Worm (Caenorhabditis elegans) whole organism, L1 larva: ENCODE data around the gene srt-73.

Source experiments
- C04F5.9 ChIP-seq: sonication (generic microtip); optimal IDR thresholded peaks from 2 replicates; lab custom pipeline; 2016; ENCODE audit warnings: missing genetic modification characterization, missing compliant biosample characterization
- C16A3.4 ChIP-seq: fragments of 150-350 bp; optimal IDR thresholded peaks from 2 replicates; lab custom pipeline; 2014; ENCODE audit warnings: missing biosample characterization, missing genetic modification characterization
- Y116A8C.19 ChIP-seq: sonication (generic microtip); optimal IDR thresholded peaks from 2 replicates; lab custom pipeline; 2016; ENCODE audit warnings: missing compliant biosample characterization, missing genetic modification characterization, borderline replicate concordance
- alr-1 ChIP-seq: fragments of 200-800 bp; sonication (Bioruptor generic); optimal IDR thresholded peaks from 2 replicates; lab custom pipeline; 2018; ENCODE audit warnings: borderline replicate concordance, mild to moderate bottlenecking, missing genetic modification characterization, missing compliant biosample characterization
- ama-1 ChIP-seq: fragments of 150-350 bp; optimal IDR thresholded peaks from 2 replicates; lab custom pipeline; 2014
- ceh-82 ChIP-seq, 3 experiments: fragments of 150-350 bp in 1 of 3; sonication (generic microtip) in 2 of 3; optimal IDR thresholded peaks; 2 replicates each; lab custom pipeline; 2014 to 2017; ENCODE audit warnings: missing biosample characterization in 3 of 3, missing genetic modification characterization in 3 of 3
- ceh-90 ChIP-seq: sonication (generic microtip); optimal IDR thresholded peaks from 2 replicates; lab custom pipeline; 2016; ENCODE audit warnings: missing genetic modification characterization, missing compliant biosample characterization
- ces-1 ChIP-seq: fragments of 150-350 bp; optimal IDR thresholded peaks from 2 replicates; lab custom pipeline; 2014; ENCODE audit warnings: missing biosample characterization, missing genetic modification reagents, missing genetic modification characterization
- dpl-1 ChIP-seq, 3 experiments: fragments of 150-350 bp in 2 of 3; sonication (generic microtip) in 1 of 3; optimal IDR thresholded peaks; 2 replicates each; lab custom pipeline; 2014 to 2017; ENCODE audit warnings: missing biosample characterization in 3 of 3, missing genetic modification characterization in 3 of 3, missing genetic modification reagents in 3 of 3
- egl-13 ChIP-seq: sonication (generic microtip); optimal IDR thresholded peaks from 2 replicates; lab custom pipeline; 2016; ENCODE audit warnings: missing genotype, missing genetic modification reagents, missing genetic modification characterization, missing compliant biosample characterization
- egl-27 ChIP-seq, 2 experiments: fragments of 150-350 bp in 1 of 2; sonication (generic microtip); optimal IDR thresholded peaks; 3 replicates each; lab custom pipeline; 2017 to 2018; ENCODE audit warnings: missing biosample characterization in 2 of 2, missing genetic modification characterization in 2 of 2, missing genetic modification reagents in 2 of 2
- elt-2 ChIP-seq: sonication (generic microtip); optimal IDR thresholded peaks from 2 replicates; lab custom pipeline; 2016; ENCODE audit warnings: missing genetic modification characterization, mild to moderate bottlenecking, inconsistent platforms, missing compliant biosample characterization, missing genetic modification reagents
- fos-1 ChIP-seq: fragments of 150-350 bp; optimal IDR thresholded peaks from 2 replicates; lab custom pipeline; 2014; ENCODE audit warnings: missing biosample characterization, missing genetic modification characterization
- grh-1 ChIP-seq: fragments of 200-800 bp; sonication (Bioruptor generic); IDR thresholded peaks from 2 replicates; pipeline ENCODE4 v1.3.6; 2022; ENCODE audit warnings: missing genetic modification reagents, missing genetic modification characterization, missing compliant biosample characterization
- hlh-4 ChIP-seq: sonication (generic microtip); optimal IDR thresholded peaks from 2 replicates; lab custom pipeline; 2016; ENCODE audit warnings: mild to moderate bottlenecking, missing genetic modification characterization, missing compliant biosample characterization
- hpl-2 ChIP-seq: fragments of 150-350 bp; optimal IDR thresholded peaks from 2 replicates; lab custom pipeline; 2014; ENCODE audit warnings: missing biosample characterization, missing genetic modification reagents, missing genetic modification characterization
- irx-1 ChIP-seq: sonication (generic microtip); optimal IDR thresholded peaks from 2 replicates; lab custom pipeline; 2016; ENCODE audit warnings: missing genetic modification characterization, missing compliant biosample characterization
- jun-1 ChIP-seq: fragments of 150-350 bp; optimal IDR thresholded peaks from 2 replicates; lab custom pipeline; 2014; ENCODE audit warnings: missing biosample characterization, missing genetic modification reagents, missing genetic modification characterization
- lin-15B ChIP-seq: fragments of 150-350 bp; sonication (generic microtip); optimal IDR thresholded peaks from 3 replicates; lab custom pipeline; 2014; ENCODE audit warnings: missing biosample characterization, missing genetic modification characterization
- lin-35 ChIP-seq, 2 experiments: fragments of 150-350 bp; optimal IDR thresholded peaks; 2 replicates each; lab custom pipeline; 2014; ENCODE audit warnings: missing biosample characterization in 2 of 2, missing genetic modification characterization in 2 of 2, missing genetic modification reagents in 2 of 2
- lin-39 ChIP-seq: fragments of 150-350 bp; optimal IDR thresholded peaks from 2 replicates; lab custom pipeline; 2014; ENCODE audit warnings: missing biosample characterization, missing genetic modification reagents, missing genetic modification characterization
- lir-3 ChIP-seq: sonication (generic microtip); optimal IDR thresholded peaks from 2 replicates; lab custom pipeline; 2016; ENCODE audit warnings: mild to moderate bottlenecking, missing genetic modification characterization, moderate library complexity, missing compliant biosample characterization; ENCODE audit not compliant: poor library complexity
- lsy-2 ChIP-seq, 2 experiments: fragments of 150-350 bp; optimal IDR thresholded peaks; 2 replicates each; lab custom pipeline; 2014; ENCODE audit warnings: missing biosample characterization in 2 of 2, missing genetic modification characterization in 2 of 2
- mab-9 ChIP-seq: fragments of 200-800 bp; sonication (Bioruptor generic); IDR thresholded peaks from 2 replicates; pipeline ENCODE4 v1.3.6; 2022; ENCODE audit warnings: missing genetic modification reagents, missing genetic modification characterization, missing compliant biosample characterization
- nhr-11 ChIP-seq: fragments of 150-350 bp; optimal IDR thresholded peaks from 2 replicates; lab custom pipeline; 2014; ENCODE audit warnings: missing biosample characterization, missing genetic modification characterization
- nhr-12 ChIP-seq: sonication (generic microtip); optimal IDR thresholded peaks from 2 replicates; lab custom pipeline; 2017; ENCODE audit warnings: missing biosample characterization, missing genetic modification characterization
- nhr-19 ChIP-seq: fragments of 200-800 bp; sonication (Bioruptor generic); conservative IDR thresholded peaks from 2 replicates; pipeline ENCODE4 v1.3.6; 2022; ENCODE audit warnings: missing genetic modification characterization, missing compliant biosample characterization
- nhr-20 ChIP-seq: sonication (generic microtip); optimal IDR thresholded peaks from 2 replicates; lab custom pipeline; 2016; ENCODE audit warnings: mild to moderate bottlenecking, missing genetic modification characterization, missing compliant biosample characterization
- nhr-237 ChIP-seq: fragments of 150-350 bp; optimal IDR thresholded peaks from 2 replicates; lab custom pipeline; 2014; ENCODE audit warnings: missing biosample characterization, missing genetic modification characterization
- nhr-28 ChIP-seq: fragments of 150-350 bp; optimal IDR thresholded peaks from 2 replicates; lab custom pipeline; 2014; ENCODE audit warnings: missing biosample characterization, missing genetic modification characterization
- nhr-47 ChIP-seq: sonication (generic microtip); optimal IDR thresholded peaks from 2 replicates; lab custom pipeline; 2016; ENCODE audit warnings: mild to moderate bottlenecking, missing genetic modification characterization, moderate library complexity, missing compliant biosample characterization
- nhr-76 ChIP-seq: sonication (generic microtip); optimal IDR thresholded peaks from 2 replicates; lab custom pipeline; 2017; ENCODE audit warnings: missing biosample characterization, missing genetic modification characterization
- nhr-77 ChIP-seq: fragments of 150-350 bp; optimal IDR thresholded peaks from 2 replicates; lab custom pipeline; 2014; ENCODE audit warnings: missing biosample characterization, missing genetic modification characterization
- nhr-90 ChIP-seq: sonication (generic microtip); optimal IDR thresholded peaks from 2 replicates; lab custom pipeline; 2016; ENCODE audit warnings: mild to moderate bottlenecking, missing genetic modification characterization, missing compliant biosample characterization; ENCODE audit not compliant: poor library complexity
- pag-3 ChIP-seq: sonication (generic microtip); optimal IDR thresholded peaks from 2 replicates; lab custom pipeline; 2017; ENCODE audit warnings: missing genetic modification characterization, mild to moderate bottlenecking, missing compliant biosample characterization, antibody characterized with exemption, borderline replicate concordance; ENCODE audit not compliant: insufficient read depth
- pax-3 ChIP-seq: fragments of 200-800 bp; sonication (Bioruptor generic); optimal IDR thresholded peaks from 2 replicates; lab custom pipeline; 2018; ENCODE audit warnings: mild to moderate bottlenecking, missing genetic modification characterization, moderate library complexity, missing compliant biosample characterization
- pqm-1 ChIP-seq: sonication (generic microtip); optimal IDR thresholded peaks from 3 replicates; lab custom pipeline; 2017; ENCODE audit warnings: missing biosample characterization, missing genetic modification characterization
- snu-23 ChIP-seq: sonication (generic microtip); optimal IDR thresholded peaks from 2 replicates; lab custom pipeline; 2016; ENCODE audit warnings: missing genetic modification characterization, missing compliant biosample characterization
- sox-4 ChIP-seq: sonication (generic microtip); optimal IDR thresholded peaks from 2 replicates; lab custom pipeline; 2016; ENCODE audit warnings: missing genetic modification characterization, missing compliant biosample characterization
- sptf-1 ChIP-seq: fragments of 150-350 bp; optimal IDR thresholded peaks from 2 replicates; lab custom pipeline; 2014; ENCODE audit warnings: missing biosample characterization, missing genetic modification characterization
- sup-37 ChIP-seq: fragments of 200-800 bp; sonication (Bioruptor generic); optimal IDR thresholded peaks from 2 replicates; lab custom pipeline; 2018; ENCODE audit warnings: mild to moderate bottlenecking, missing genetic modification characterization, missing compliant biosample characterization
- tbx-2 ChIP-seq: sonication (generic microtip); optimal IDR thresholded peaks from 2 replicates; lab custom pipeline; 2016; ENCODE audit warnings: missing genetic modification characterization, missing compliant biosample characterization
- unc-130 ChIP-seq: fragments of 150-350 bp; optimal IDR thresholded peaks from 2 replicates; lab custom pipeline; 2017; ENCODE audit warnings: missing biosample characterization, missing genetic modification characterization, inconsistent platforms
- unc-30 ChIP-seq: sonication (generic microtip); optimal IDR thresholded peaks from 2 replicates; lab custom pipeline; 2017; ENCODE audit warnings: missing biosample characterization, missing genetic modification characterization
- unc-98 ChIP-seq: fragments of 200-800 bp; sonication (Bioruptor generic); IDR thresholded peaks from 2 replicates; pipeline ENCODE4 v1.3.6; 2022; ENCODE audit warnings: missing genetic modification characterization, missing compliant biosample characterization
- zag-1 ChIP-seq: fragments of 150-350 bp; optimal IDR thresholded peaks from 2 replicates; lab custom pipeline; 2014; ENCODE audit warnings: missing biosample characterization, missing genetic modification characterization
- zip-4 ChIP-seq: fragments of 200-800 bp; sonication (Bioruptor generic); optimal IDR thresholded peaks from 2 replicates; lab custom pipeline; 2018; ENCODE audit warnings: mild to moderate bottlenecking, missing genetic modification characterization, moderate library complexity, missing compliant biosample characterization
- ztf-11 ChIP-seq, 2 experiments: sonication (generic microtip); optimal IDR thresholded peaks; 2 replicates each; lab custom pipeline; 2016 to 2017; ENCODE audit warnings: missing genetic modification characterization in 2 of 2, missing biosample characterization in 1 of 2, missing compliant biosample characterization in 1 of 2

The srt-73 gene

DNA sequence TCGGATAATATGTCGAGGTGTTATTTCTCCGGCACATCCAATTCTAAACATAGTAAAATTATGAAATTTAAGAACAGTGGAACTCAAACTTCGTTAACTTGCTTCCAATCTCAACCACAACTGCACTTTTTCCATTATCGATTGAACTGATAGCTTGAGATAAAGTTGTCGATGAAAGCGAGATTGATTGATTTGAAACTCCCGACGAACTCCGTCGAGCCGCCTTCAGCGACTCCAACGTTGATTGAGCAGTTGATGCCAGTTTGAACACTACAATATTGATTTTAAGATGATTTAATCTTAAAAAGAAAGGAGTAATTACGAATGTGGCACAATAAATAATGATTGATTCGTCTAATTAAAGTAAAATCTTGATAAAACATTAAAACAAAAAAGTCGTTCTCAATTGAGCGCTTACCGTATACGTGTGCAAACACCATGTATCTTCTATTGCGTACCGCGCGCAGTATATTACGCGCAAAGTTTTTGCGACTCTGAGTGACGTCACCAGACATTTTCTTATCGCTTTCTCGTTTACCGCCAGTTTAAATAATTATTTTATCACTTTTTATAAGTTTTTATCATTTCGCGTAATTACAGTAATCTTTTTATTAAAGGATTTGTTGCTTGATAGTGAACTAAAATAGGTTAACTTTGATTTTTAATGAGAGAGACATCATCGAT, 23.2 kb downstream of the srt-73 start, which contains the start of gene arp-11 (continued):
- TF ChIP-seq nhr-76 (tag; lab: Kevin White, UChicago) (no peak), ces-1 (GFP tag; lab: Kevin White, UChicago) (no peak), egl-13 (tag; lab: Kevin White, UChicago) (peak; percentile 61), hpl-2 (GFP tag; lab: Kevin White, UChicago) (no peak), C16A3.4 (tag; lab: Kevin White, UChicago) (peak; percentile 89), unc-30 (tag; lab: Kevin White, UChicago) (no peak), lsy-2 (tag; optimal IDR thresholded peaks at IDR 0.05; lab: Kevin White, UChicago) (peak; percentile 97 to 99), fos-1 (tag; lab: Kevin White, UChicago) (peak; percentile 21), unc-98 (GFP tag; lab: Robert Waterston, UW) (no peak), ztf-11 (tag; optimal IDR thresholded peaks at IDR 0.05; lab: Kevin White, UChicago) (no peak), egl-27 (tag; optimal IDR thresholded peaks at IDR 0.05; lab: Kevin White, UChicago) (no peak), ceh-90 (tag; lab: Kevin White, UChicago) (no peak), elt-2 (peak; percentile 94), mab-9 (GFP tag; lab: Robert Waterston, UW) (no peak), nhr-237 (tag; lab: Kevin White, UChicago) (no peak), dpl-1 (GFP tag; optimal IDR thresholded peaks at IDR 0.05; lab: Kevin White, UChicago) (peak; percentile 72 to 78 (median 76)), sup-37 (GFP tag; lab: Kevin White, UChicago) (no peak), ceh-82 (tag; optimal IDR thresholded peaks at IDR 0.05; lab: Kevin White, UChicago) (peak; percentile 4 to 68 (median 17)), nhr-11 (tag; lab: Kevin White, UChicago) (no peak), C04F5.9 (no peak), Y116A8C.19 (tag; lab: Kevin White, UChicago) (no peak), nhr-19 (GFP tag; lab: Robert Waterston, UW) (peak; percentile 70), hlh-4 (tag; lab: Kevin White, UChicago) (no peak), nhr-47 (tag; lab: Kevin White, UChicago) (peak; percentile 74), nhr-28 (tag; lab: Kevin White, UChicago) (no peak), zag-1 (tag; lab: Kevin White, UChicago) (no peak), lin-39 (tag; lab: Kevin White, UChicago) (no peak), nhr-77 (tag; lab: Kevin White, UChicago) (peak; percentile 40), zip-4 (GFP tag; lab: Kevin White, UChicago) (no peak), lin-15B (tag; lab: Kevin White, UChicago) (peak; percentile 5), nhr-12 (tag; lab: Kevin White, UChicago) (no peak), pqm-1 (no peak), nhr-20 (tag; lab: Kevin White, UChicago) (peak; percentile 79)

ce11 chrIV:7903359-7903758, 24.2 kb downstream of the srt-73 start, which contains the start of gene C49H3.6:
TSS of gene C49H3.6 (plus strand) at chrIV:7903738.
- no peak for TF ChIP-seq pag-3
- no peak for TF ChIP-seq ces-1 (GFP tag; lab: Kevin White, UChicago)
- TF ChIP-seq lir-3 (tag; lab: Kevin White, UChicago) = peak; percentile 3
- TF ChIP-seq unc-130 (tag; lab: Kevin White, UChicago) = no peak
- TF ChIP-seq snu-23 (GFP tag; lab: Kevin White, UChicago) = peak; percentile 47
- TF ChIP-seq alr-1 (tag; lab: Kevin White, UChicago) = no peak
- TF ChIP-seq nhr-77 (tag; lab: Kevin White, UChicago) = no peak
- no peak for TF ChIP-seq pax-3 (tag; lab: Kevin White, UChicago)
- no peak for TF ChIP-seq nhr-12 (tag; lab: Kevin White, UChicago)
- TF ChIP-seq grh-1 (GFP tag; lab: Robert Waterston, UW) = no peak
- TF ChIP-seq C04F5.9 = no peak
- no peak for TF ChIP-seq nhr-47 (tag; lab: Kevin White, UChicago)
- no peak for TF ChIP-seq egl-13 (tag; lab: Kevin White, UChicago)
- TF ChIP-seq jun-1 (tag; lab: Kevin White, UChicago) = no peak
- peak; percentile 6 for TF ChIP-seq tbx-2 (tag; lab: Kevin White, UChicago)
- no peak for TF ChIP-seq nhr-90 (tag; lab: Kevin White, UChicago)
- no peak for TF ChIP-seq C16A3.4 (tag; lab: Kevin White, UChicago)
- peak in 1 of 3 experiments; percentile 39 for TF ChIP-seq ceh-82 (tag; optimal IDR thresholded peaks at IDR 0.05; lab: Kevin White, UChicago)
- no peak for TF ChIP-seq sox-4 (tag; lab: Kevin White, UChicago)
- TF ChIP-seq unc-30 (tag; lab: Kevin White, UChicago) = no peak
- TF ChIP-seq irx-1 (tag; lab: Kevin White, UChicago) = no peak
- no peak for TF ChIP-seq nhr-237 (tag; lab: Kevin White, UChicago)
- TF ChIP-seq sptf-1 (tag; lab: Kevin White, UChicago) = no peak
- peak in 1 of 2 experiments; percentile 29 for TF ChIP-seq lin-35 (GFP tag; optimal IDR thresholded peaks at IDR 0.05; lab: Kevin White, UChicago)
- no peak for TF ChIP-seq egl-27 (tag; optimal IDR thresholded peaks at IDR 0.05; lab: Kevin White, UChicago)
- TF ChIP-seq lsy-2 (tag; optimal IDR thresholded peaks at IDR 0.05; lab: Kevin White, UChicago) = peak in 1 of 2 experiments; percentile 72
- no peak for TF ChIP-seq ama-1 (lab: Kevin White, UChicago)
